Worm (Caenorhabditis elegans) whole organism, mixed stage, embryonic: ENCODE data around the gene fbxa-209.

Experiments
- M03D4.4 ChIP-seq: sonication (generic microtip); optimal IDR thresholded peaks from 2 replicates; lab custom pipeline; 2017; ENCODE audit warnings: mild to moderate bottlenecking, missing genetic modification characterization, missing compliant biosample characterization
- bed-3 ChIP-seq: fragments of 200-800 bp; sonication (Bioruptor generic); optimal IDR thresholded peaks from 3 replicates; lab custom pipeline; 2018; ENCODE audit warnings: mild to moderate bottlenecking, missing genetic modification characterization, moderate library complexity, missing compliant biosample characterization
- blmp-1 ChIP-seq: fragments of 150-350 bp; optimal IDR thresholded peaks from 2 replicates; lab custom pipeline; 2014; ENCODE audit warnings: missing biosample characterization, missing genetic modification characterization
- ceh-83 ChIP-seq: fragments of 200-800 bp; sonication (Bioruptor generic); optimal IDR thresholded peaks from 2 replicates; lab custom pipeline; 2018; ENCODE audit warnings: mild to moderate bottlenecking, missing genetic modification characterization, missing compliant biosample characterization
- ces-1 ChIP-seq: fragments of 150-350 bp; optimal IDR thresholded peaks from 2 replicates; lab custom pipeline; 2014; ENCODE audit warnings: missing biosample characterization, missing genetic modification reagents, missing genetic modification characterization
- cnd-1 ChIP-seq: fragments of 200-800 bp; sonication (Bioruptor generic); optimal IDR thresholded peaks from 2 replicates; lab custom pipeline; 2018; ENCODE audit warnings: mild to moderate bottlenecking, missing genetic modification characterization, missing compliant biosample characterization
- drap-1 ChIP-seq: fragments of 200-800 bp; sonication (Bioruptor generic); optimal IDR thresholded peaks from 3 replicates; lab custom pipeline; 2018; ENCODE audit warnings: mild to moderate bottlenecking, missing genetic modification characterization, missing compliant biosample characterization
- elt-1 ChIP-seq: sonication (generic microtip); optimal IDR thresholded peaks from 2 replicates; lab custom pipeline; 2017; ENCODE audit warnings: missing genetic modification characterization, mild to moderate bottlenecking, missing compliant biosample characterization, antibody characterized with exemption, moderate library complexity, borderline replicate concordance; ENCODE audit not compliant: insufficient read depth
- elt-3 ChIP-seq: fragments of 150-350 bp; optimal IDR thresholded peaks from 2 replicates; lab custom pipeline; 2014; ENCODE audit warnings: missing biosample characterization, missing genetic modification characterization
- flh-1 ChIP-seq: fragments of 200-800 bp; sonication (Bioruptor generic); optimal IDR thresholded peaks from 2 replicates; lab custom pipeline; 2018; ENCODE audit warnings: mild to moderate bottlenecking, missing genetic modification characterization, moderate library complexity, missing compliant biosample characterization
- ham-2 ChIP-seq: fragments of 200-800 bp; sonication (Bioruptor generic); optimal IDR thresholded peaks from 2 replicates; lab custom pipeline; 2018; ENCODE audit warnings: mild to moderate bottlenecking, missing genetic modification characterization, missing compliant biosample characterization
- hlh-1 ChIP-seq: fragments of 150-350 bp; optimal IDR thresholded peaks from 2 replicates; lab custom pipeline; 2014; ENCODE audit warnings: missing biosample characterization, missing genetic modification reagents, missing genetic modification characterization
- lin-32 ChIP-seq: fragments of 200-800 bp; sonication (Bioruptor generic); optimal IDR thresholded peaks from 2 replicates; lab custom pipeline; 2018; ENCODE audit warnings: mild to moderate bottlenecking, missing genetic modification characterization, missing compliant biosample characterization
- lsy-2 ChIP-seq: fragments of 150-350 bp; optimal IDR thresholded peaks from 2 replicates; lab custom pipeline; 2014; ENCODE audit warnings: missing biosample characterization, missing genetic modification characterization
- mab-5 ChIP-seq: fragments of 150-350 bp; optimal IDR thresholded peaks from 2 replicates; lab custom pipeline; 2014; ENCODE audit warnings: missing biosample characterization, missing genetic modification characterization
- mep-1 ChIP-seq: fragments of 150-350 bp; optimal IDR thresholded peaks from 2 replicates; lab custom pipeline; 2017; ENCODE audit warnings: missing biosample characterization, missing genetic modification reagents, missing genetic modification characterization, inconsistent platforms
- mls-2 ChIP-seq: sonication (generic microtip); optimal IDR thresholded peaks from 2 replicates; lab custom pipeline; 2016; ENCODE audit warnings: mild to moderate bottlenecking, missing genetic modification characterization, moderate library complexity, missing compliant biosample characterization
- nhr-12 ChIP-seq: fragments of 150-350 bp; optimal IDR thresholded peaks from 2 replicates; lab custom pipeline; 2014; ENCODE audit warnings: missing biosample characterization, missing genetic modification characterization
- nhr-2 ChIP-seq: fragments of 150-350 bp; optimal IDR thresholded peaks from 2 replicates; lab custom pipeline; 2014; ENCODE audit warnings: missing biosample characterization, missing genetic modification characterization
- nhr-237 ChIP-seq: fragments of 150-350 bp; optimal IDR thresholded peaks from 2 replicates; lab custom pipeline; 2014; ENCODE audit warnings: missing biosample characterization, missing genetic modification characterization
- nhr-28 ChIP-seq: fragments of 150-350 bp; optimal IDR thresholded peaks from 2 replicates; lab custom pipeline; 2014; ENCODE audit warnings: missing biosample characterization, missing genetic modification characterization
- nhr-76 ChIP-seq: sonication (generic microtip); optimal IDR thresholded peaks from 2 replicates; lab custom pipeline; 2017; ENCODE audit warnings: missing biosample characterization, missing genetic modification characterization
- pha-4 ChIP-seq: fragments of 150-350 bp; optimal IDR thresholded peaks from 2 replicates; lab custom pipeline; 2018; ENCODE audit warnings: missing biosample characterization, missing genetic modification reagents, missing genetic modification characterization
- sem-2 ChIP-seq: fragments of 200-800 bp; sonication (Bioruptor generic); optimal IDR thresholded peaks from 2 replicates; lab custom pipeline; 2018; ENCODE audit warnings: mild to moderate bottlenecking, missing genetic modification characterization, missing compliant biosample characterization
- snpc-4 ChIP-seq: fragments of 150-350 bp; optimal IDR thresholded peaks from 2 replicates; lab custom pipeline; 2014; ENCODE audit warnings: missing biosample characterization, missing genetic modification characterization
- tbx-8 ChIP-seq: fragments of 200-800 bp; sonication (Bioruptor generic); optimal IDR thresholded peaks from 2 replicates; lab custom pipeline; 2018; ENCODE audit warnings: mild to moderate bottlenecking, missing genetic modification characterization, moderate library complexity, missing compliant biosample characterization
- unc-120 ChIP-seq: sonication (generic microtip); optimal IDR thresholded peaks from 2 replicates; lab custom pipeline; 2017; ENCODE audit warnings: missing genetic modification characterization, missing compliant biosample characterization; ENCODE audit not compliant: poor library complexity, severe bottlenecking
- unc-39 ChIP-seq: fragments of 150-350 bp; optimal IDR thresholded peaks from 2 replicates; lab custom pipeline; 2014; ENCODE audit warnings: missing biosample characterization, missing genetic modification characterization
- unc-62 ChIP-seq: fragments of 150-350 bp; optimal IDR thresholded peaks from 2 replicates; lab custom pipeline; 2014; ENCODE audit warnings: missing biosample characterization, missing genetic modification reagents, missing genetic modification characterization
- zip-8 ChIP-seq: fragments of 150-350 bp; optimal IDR thresholded peaks from 2 replicates; lab custom pipeline; 2014; ENCODE audit warnings: missing biosample characterization, missing genetic modification characterization
- ztf-11 ChIP-seq: fragments of 150-350 bp; optimal IDR thresholded peaks from 2 replicates; lab custom pipeline; 2014; ENCODE audit warnings: missing biosample characterization, missing genetic modification characterization

fbxa-209 gene

DNA sequence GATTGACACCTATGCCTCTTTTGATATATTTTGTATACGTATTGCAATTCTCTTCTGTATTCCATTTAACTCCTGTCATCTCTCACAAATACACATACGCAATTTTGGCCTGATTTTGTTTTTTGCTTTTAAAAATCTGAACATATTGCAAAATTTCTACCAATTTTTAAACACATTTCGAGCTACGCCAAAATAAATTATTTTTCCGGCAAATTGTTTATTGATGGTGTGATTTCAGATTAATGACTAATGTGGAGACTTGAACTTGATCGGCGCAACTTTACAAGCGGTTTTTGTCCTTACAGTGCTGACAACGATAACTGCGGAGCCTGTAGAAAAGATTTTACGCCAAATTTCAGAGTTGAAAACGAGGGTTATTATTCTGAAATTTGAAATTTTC lies 29.7 kb downstream of the fbxa-209 start:
- TF ChIP-seq nhr-28 = no peak
- TF ChIP-seq cnd-1 (tag; lab: Kevin White, UChicago) = no peak
- TF ChIP-seq ztf-11 (tag; lab: Kevin White, UChicago) = no peak
- TF ChIP-seq sem-2 (GFP tag; lab: Kevin White, UChicago) = no peak
- no peak for TF ChIP-seq elt-3 (tag; lab: Kevin White, UChicago)
- TF ChIP-seq ham-2 (GFP tag; lab: Kevin White, UChicago) = no peak
- TF ChIP-seq nhr-12 (tag; lab: Kevin White, UChicago) = no peak
- TF ChIP-seq tbx-8 (GFP tag; lab: Kevin White, UChicago) = no peak
- TF ChIP-seq flh-1 = no peak
- TF ChIP-seq bed-3 = no peak
- no peak for TF ChIP-seq mep-1 (tag; lab: Kevin White, UChicago)
- TF ChIP-seq lin-32 (GFP tag; lab: Kevin White, UChicago) = no peak
- TF ChIP-seq unc-62 (GFP tag; lab: Kevin White, UChicago) = no peak
- no peak for TF ChIP-seq mls-2 (tag; lab: Kevin White, UChicago)
- TF ChIP-seq blmp-1 (tag; lab: Kevin White, UChicago) = no peak
- no peak for TF ChIP-seq mab-5
- TF ChIP-seq snpc-4 (tag; lab: Kevin White, UChicago) = no peak
- TF ChIP-seq drap-1 (GFP tag; lab: Kevin White, UChicago) = no peak
- no peak for TF ChIP-seq hlh-1 (tag; lab: Kevin White, UChicago)
- TF ChIP-seq nhr-76 = no peak

DNA sequence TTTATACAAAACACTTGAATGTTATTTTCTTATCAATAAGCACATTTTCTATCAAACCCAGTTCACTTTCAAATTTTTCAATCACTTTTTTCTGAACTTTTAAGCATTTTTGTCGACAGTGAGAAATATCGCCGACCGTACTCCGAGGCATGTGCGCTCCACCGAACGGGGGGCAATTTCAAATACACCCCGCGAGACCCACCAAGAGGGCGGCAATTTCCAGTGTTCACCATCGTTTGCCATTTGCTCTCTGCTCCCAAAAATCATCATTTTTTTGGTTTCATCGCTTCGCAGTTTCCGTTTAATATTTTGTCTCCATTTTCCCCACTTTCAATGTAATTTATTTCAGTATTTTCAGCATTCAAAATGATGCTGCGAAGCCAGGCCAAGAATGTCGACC lies 31.5 kb downstream of the fbxa-209 start, which contains the start of gene cyb-3:
cyb-3 (plus strand) TSS at position 350 of the 400 bp plus-strand sequence.
- no peak for TF ChIP-seq mab-5
- TF ChIP-seq nhr-237 (tag; lab: Kevin White, UChicago) = no peak
- peak; percentile 57 for TF ChIP-seq lsy-2 (tag; lab: Kevin White, UChicago)
- TF ChIP-seq, all 35 proteins: peak for 1

ce11 chrV:15394906-15395305 lies 31.9 kb downstream of the fbxa-209 start, which contains the start of gene T06E6.1:
T06E6.1 (minus strand) TSS chrV:15394961.
- TF ChIP-seq lsy-2 (tag; lab: Kevin White, UChicago) = no peak
- TF ChIP-seq drap-1 (GFP tag; lab: Kevin White, UChicago) = no peak
- no peak for TF ChIP-seq cnd-1 (tag; lab: Kevin White, UChicago)
- TF ChIP-seq nhr-2 = no peak
- TF ChIP-seq nhr-237 (tag; lab: Kevin White, UChicago) = no peak
- TF ChIP-seq zip-8 (tag; lab: Kevin White, UChicago) = no peak
- TF ChIP-seq sem-2 (GFP tag; lab: Kevin White, UChicago) = no peak
- no peak for TF ChIP-seq unc-39 (tag; lab: Kevin White, UChicago)
- TF ChIP-seq unc-62 (GFP tag; lab: Kevin White, UChicago) = no peak
- TF ChIP-seq M03D4.4 (tag; lab: Kevin White, UChicago) = no peak
- no peak for TF ChIP-seq lin-32 (GFP tag; lab: Kevin White, UChicago)
- no peak for TF ChIP-seq pha-4 (tag; lab: Kevin White, UChicago)
- no peak for TF ChIP-seq ham-2 (GFP tag; lab: Kevin White, UChicago)
- TF ChIP-seq tbx-8 (GFP tag; lab: Kevin White, UChicago) = no peak

- TF ChIP-seq tbx-8 (GFP tag; lab: Kevin White, UChicago) = no peak
- no peak for TF ChIP-seq ces-1 (GFP tag; lab: Kevin White, UChicago)
- TF ChIP-seq, all 35 proteins: peak for 0
These were observed 34.8 kb downstream of the fbxa-209 start for ce11 chrV:15392064-15392463.

DNA sequence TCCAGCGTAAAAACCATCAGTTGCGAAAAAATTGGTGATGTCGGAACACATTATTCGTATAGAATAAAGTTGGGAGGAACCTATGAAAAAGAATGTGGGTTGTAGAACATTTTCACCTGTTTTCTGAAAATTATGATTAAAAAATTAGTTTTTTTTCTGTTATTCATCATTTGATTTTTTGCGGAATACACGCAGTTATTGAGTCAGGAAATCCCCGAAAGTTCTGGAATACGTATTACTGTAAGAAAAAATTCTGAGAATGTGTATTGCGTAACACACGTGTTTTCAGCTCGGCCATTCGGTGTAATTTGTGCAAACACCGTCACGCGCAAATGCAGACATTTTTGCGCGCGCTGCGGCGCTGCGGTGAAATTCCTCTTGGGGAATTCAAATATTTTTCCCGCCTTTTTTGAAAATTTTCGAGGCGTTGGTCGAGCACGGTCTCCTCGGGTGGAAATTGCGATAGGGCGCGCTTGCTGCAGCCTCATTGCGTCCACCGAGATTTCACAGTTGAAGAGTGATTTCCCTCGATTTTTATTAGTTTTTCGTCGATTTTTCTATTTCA lies 37.9 kb downstream of the fbxa-209 start, which contains the start of gene srh-170:
srh-170 (minus strand) TSS at position 51 of the 565 bp plus-strand sequence.
- TF ChIP-seq zip-8 (tag; lab: Kevin White, UChicago) (peak; percentile 19), ces-1 (GFP tag; lab: Kevin White, UChicago) (no peak)

- TF ChIP-seq ztf-11 (tag; lab: Kevin White, UChicago) (no peak), ham-2 (GFP tag; lab: Kevin White, UChicago) (no peak), unc-120 (tag; lab: Kevin White, UChicago) (no peak), flh-1 (no peak), elt-3 (tag; lab: Kevin White, UChicago) (no peak), hlh-1 (tag; lab: Kevin White, UChicago) (no peak), pha-4 (tag; lab: Kevin White, UChicago) (no peak), unc-39 (tag; lab: Kevin White, UChicago) (no peak), mep-1 (tag; lab: Kevin White, UChicago) (no peak), elt-1 (tag; lab: Kevin White, UChicago) (no peak), ceh-83 (GFP tag; lab: Kevin White, UChicago) (no peak), blmp-1 (tag; lab: Kevin White, UChicago) (no peak), tbx-8 (GFP tag; lab: Kevin White, UChicago) (no peak)
These were observed 42.1 kb downstream of the fbxa-209 start, which contains the start of gene str-102 for ce11 chrV:15384733-15385132. str-102 (plus strand) TSS chrV:15385033.
